Fruit fly (Drosophila melanogaster): ENCODE results near the gene CG32987.

CG32987 gene

dm6 chr2L:8845931-8846330 is 17.7 kb upstream of the CG32987 start (continued):
- TF ChIP-seq Dp (GFP tag; optimal IDR thresholded peaks at IDR 0.05) (no peak), CG4730 (GFP tag; IDR thresholded peaks at IDR 0.05) (no peak), Side (GFP tag; optimal IDR thresholded peaks at IDR 0.05) (peak; percentile 80), Myb (GFP tag; optimal IDR thresholded peaks at IDR 0.05) (peak; percentile 68), cwo (GFP tag; optimal IDR thresholded peaks at IDR 0.05) (peak; percentile 50), Max (GFP tag; optimal IDR thresholded peaks at IDR 0.05) (peak; percentile 31), Nf-YC (tag; optimal IDR thresholded peaks at IDR 0.05) (no peak), CG31441 (GFP tag; IDR thresholded peaks at IDR 0.05) (peak; percentile 43; the same call in 1 of the 2 replicates), tio (GFP tag; optimal IDR thresholded peaks at IDR 0.05) (peak; percentile 80), CG3163 (GFP tag; optimal IDR thresholded peaks at IDR 0.05) (peak; percentile 77), stwl (tag; optimal IDR thresholded peaks at IDR 0.05) (peak; percentile 40), NC2β (GFP tag; optimal IDR thresholded peaks at IDR 0.05) (peak; percentile 93), toy (GFP tag; IDR thresholded peaks at IDR 0.05) (no peak), Adf1 (GFP tag; IDR thresholded peaks at IDR 0.05) (no peak), Atf6 (GFP tag; IDR thresholded peaks at IDR 0.05) (peak; percentile 71; the same call in 1 of the 2 replicates), danr (GFP tag; IDR thresholded peaks at IDR 0.05) (no peak), CG16815 (GFP tag; optimal IDR thresholded peaks at IDR 0.05) (peak; percentile 49), Fer2 (tag; optimal IDR thresholded peaks at IDR 0.05) (no peak), NK7.1 (GFP tag; optimal IDR thresholded peaks at IDR 0.05) (peak; percentile 83), mam (GFP tag; optimal IDR thresholded peaks at IDR 0.05) (peak; percentile 49), dimm (GFP tag; IDR thresholded peaks at IDR 0.05) (no peak), CG10147 (GFP tag; optimal IDR thresholded peaks at IDR 0.05) (no peak), Sox102F (GFP tag; optimal IDR thresholded peaks at IDR 0.05) (peak; percentile 3), disco-r (GFP tag; optimal IDR thresholded peaks at IDR 0.05) (peak; percentile 81), nau (GFP tag; optimal IDR thresholded peaks at IDR 0.05) (peak; percentile 59), CG10979 (tag; optimal IDR thresholded peaks at IDR 0.05) (peak; percentile 46), HLH54F (GFP tag; optimal IDR thresholded peaks at IDR 0.05) (peak; percentile 79), CG2889 (GFP tag; IDR thresholded peaks at IDR 0.05) (peak; percentile 26; the same call in 1 of the 3 replicates)

dm6 chr2L:8846726-8847554 is 16.7 kb upstream of the CG32987 start:
- TF ChIP-seq kni (GFP tag; optimal IDR thresholded peaks at IDR 0.05) (peak; percentile 82), twi (tag; optimal IDR thresholded peaks at IDR 0.05) (peak; percentile 45), zfh2 (GFP tag; optimal IDR thresholded peaks at IDR 0.05) (no peak), Rx (GFP tag; IDR thresholded peaks at IDR 0.05) (no peak), chm (GFP tag; IDR thresholded peaks at IDR 0.05) (no peak), CG7271 (tag; optimal IDR thresholded peaks at IDR 0.05) (peak; percentile 6), Med (GFP tag) (peak; percentile 75), ssp (GFP tag; IDR thresholded peaks at IDR 0.05) (no peak), onecut (GFP tag; IDR thresholded peaks at IDR 0.05) (peak; percentile 36; the same call in 1 of the 2 replicates), gcm (GFP tag; optimal IDR thresholded peaks at IDR 0.05) (peak; percentile 29), CG9932 (GFP tag; IDR thresholded peaks at IDR 0.05) (no peak), salm (tag; optimal IDR thresholded peaks at IDR 0.05) (no peak), amos (GFP tag; IDR thresholded peaks at IDR 0.05; ENCODE audit: partially characterized antibody) (no peak), en (GFP tag; optimal IDR thresholded peaks at IDR 0.05) (no peak), D (optimal IDR thresholded peaks at IDR 0.05) (peak; percentile 65), D (GFP tag; optimal IDR thresholded peaks at IDR 0.05) (no peak), emc (GFP tag; optimal IDR thresholded peaks at IDR 0.05) (no peak), vvl (GFP tag; IDR thresholded peaks at IDR 0.05) (0 out of 2 replicates have a peak, but pooled peaks have one; percentile 13), luna (GFP tag; optimal IDR thresholded peaks at IDR 0.05) (no peak), Kr (GFP tag; optimal IDR thresholded peaks at IDR 0.05) (peak; percentile 32), scrt (GFP tag; optimal IDR thresholded peaks at IDR 0.05) (no peak), dmrt99B (tag; optimal IDR thresholded peaks at IDR 0.05) (no peak), Sox102F (GFP tag; optimal IDR thresholded peaks at IDR 0.05) (no peak), B-H2 (GFP tag; optimal IDR thresholded peaks at IDR 0.05) (no peak)

All from whole organism, embryonic.